Worm (Caenorhabditis elegans) whole organism, young adult: ENCODE data around the gene phb-2.

Source experiments
- B0336.3 ChIP-seq: fragments of 200-800 bp; sonication (Bioruptor generic); IDR thresholded peaks from 2 replicates; pipeline ENCODE4 v1.3.6; 2022; ENCODE audit warnings: missing genetic modification characterization, missing compliant biosample characterization
- D2030.7 ChIP-seq: fragments of 200-800 bp; sonication (Bioruptor generic); IDR thresholded peaks from 2 replicates; pipeline ENCODE4 v1.3.6; 2022; ENCODE audit warnings: missing genetic modification reagents, missing genetic modification characterization, missing compliant biosample characterization
- F22D6.2 ChIP-seq: sonication (generic microtip); optimal IDR thresholded peaks from 2 replicates; lab custom pipeline; 2016; ENCODE audit warnings: mild to moderate bottlenecking, missing genetic modification characterization, missing compliant biosample characterization
- F33H1.4 ChIP-seq: fragments of 200-800 bp; sonication (Bioruptor generic); IDR thresholded peaks from 2 replicates; pipeline ENCODE4 v1.3.6; 2022; ENCODE audit warnings: missing genetic modification reagents, missing genetic modification characterization, missing compliant biosample characterization
- F39B2.1 ChIP-seq: fragments of 200-800 bp; sonication (Bioruptor generic); IDR thresholded peaks from 2 replicates; pipeline ENCODE4 v1.3.6; 2022; ENCODE audit warnings: missing genetic modification reagents, missing genetic modification characterization, missing compliant biosample characterization
- F49E8.2 ChIP-seq: sonication (generic microtip); optimal IDR thresholded peaks from 3 replicates; lab custom pipeline; 2017; ENCODE audit warnings: missing genetic modification characterization, mild to moderate bottlenecking, missing compliant biosample characterization, antibody characterized with exemption, moderate library complexity; ENCODE audit not compliant: insufficient read depth
- F52B5.7 ChIP-seq: sonication (generic microtip); optimal IDR thresholded peaks from 2 replicates; lab custom pipeline; 2016; ENCODE audit warnings: mild to moderate bottlenecking, missing genetic modification characterization, missing compliant biosample characterization
- T07F8.4 ChIP-seq: sonication (generic microtip); optimal IDR thresholded peaks from 2 replicates; lab custom pipeline; 2016; ENCODE audit warnings: mild to moderate bottlenecking, missing genetic modification characterization, moderate library complexity, missing compliant biosample characterization
- Y56A3A.18 ChIP-seq: fragments of 200-800 bp; sonication (Bioruptor generic); IDR thresholded peaks from 2 replicates; pipeline ENCODE4 v1.3.6; 2022; ENCODE audit warnings: missing genetic modification reagents, missing genetic modification characterization, missing compliant biosample characterization
- Y67H2A.10 ChIP-seq: fragments of 200-800 bp; sonication (Bioruptor generic); conservative IDR thresholded peaks from 2 replicates; pipeline ENCODE4 v1.3.6; 2022; ENCODE audit warnings: missing genetic modification reagents, missing genetic modification characterization, missing compliant biosample characterization
- Y79H2A.3 ChIP-seq: fragments of 200-800 bp; sonication (Bioruptor generic); conservative IDR thresholded peaks from 2 replicates; pipeline ENCODE4 v1.3.6; 2022; ENCODE audit warnings: missing genetic modification reagents, missing genetic modification characterization, missing compliant biosample characterization
- ama-1 ChIP-seq, 3 experiments: fragments of 150-350 bp in 1 of 3; sonication (generic microtip) in 2 of 3; optimal IDR thresholded peaks; 2 replicates each; lab custom pipeline; 2014 to 2018; ENCODE audit warnings: missing biosample characterization in 2 of 3, missing genetic modification characterization in 2 of 3, missing genetic modification reagents in 2 of 3
- aptf-2 ChIP-seq: fragments of 200-800 bp; sonication (Bioruptor generic); conservative IDR thresholded peaks from 2 replicates; pipeline ENCODE4 v1.3.6; 2022; ENCODE audit warnings: missing genetic modification reagents, missing genetic modification characterization, missing compliant biosample characterization
- aptf-3 ChIP-seq: fragments of 200-800 bp; sonication (Bioruptor generic); IDR thresholded peaks from 2 replicates; pipeline ENCODE4 v1.3.6; 2022; ENCODE audit warnings: missing genetic modification characterization, missing compliant biosample characterization
- attf-5 ChIP-seq: fragments of 200-800 bp; sonication (Bioruptor generic); optimal IDR thresholded peaks from 2 replicates; lab custom pipeline; 2018; ENCODE audit warnings: mild to moderate bottlenecking, missing genetic modification characterization, missing compliant biosample characterization
- bed-1 ChIP-seq: fragments of 200-800 bp; sonication (Bioruptor generic); IDR thresholded peaks from 2 replicates; pipeline ENCODE4 v1.3.6; 2022; ENCODE audit warnings: missing genetic modification reagents, missing genetic modification characterization, missing compliant biosample characterization
- cebp-2 ChIP-seq: fragments of 200-800 bp; sonication (Bioruptor generic); IDR thresholded peaks from 2 replicates; pipeline ENCODE4 v1.3.6; 2022; ENCODE audit warnings: missing genetic modification characterization, missing compliant biosample characterization
- ceh-40 ChIP-seq: fragments of 200-800 bp; sonication (Bioruptor generic); IDR thresholded peaks from 2 replicates; pipeline ENCODE4 v1.3.6; 2022; ENCODE audit warnings: missing genetic modification characterization, missing compliant biosample characterization
- die-1 ChIP-seq: sonication (generic microtip); optimal IDR thresholded peaks from 2 replicates; lab custom pipeline; 2016; ENCODE audit warnings: missing genotype, mild to moderate bottlenecking, missing genetic modification characterization, missing compliant biosample characterization
- dpl-1 ChIP-seq: fragments of 150-350 bp; optimal IDR thresholded peaks from 2 replicates; lab custom pipeline; 2014; ENCODE audit warnings: missing biosample characterization, missing genetic modification reagents, missing genetic modification characterization
- efl-1 ChIP-seq: fragments of 150-350 bp; optimal IDR thresholded peaks from 2 replicates; lab custom pipeline; 2014; ENCODE audit warnings: missing biosample characterization, missing genetic modification reagents, missing genetic modification characterization
- egrh-3 ChIP-seq: fragments of 200-800 bp; sonication (Bioruptor generic); IDR thresholded peaks from 2 replicates; pipeline ENCODE4 v1.3.6; 2022; ENCODE audit warnings: missing genetic modification reagents, missing genetic modification characterization, missing compliant biosample characterization
- him-1 ChIP-seq: sonication (generic microtip); optimal IDR thresholded peaks from 2 replicates; lab custom pipeline; 2016; ENCODE audit warnings: missing genotype, missing genetic modification reagents, missing genetic modification characterization, missing compliant biosample characterization
- hmg-1.2 ChIP-seq: fragments of 200-800 bp; sonication (Bioruptor generic); IDR thresholded peaks from 2 replicates; pipeline ENCODE4 v1.3.6; 2022; ENCODE audit warnings: missing genetic modification reagents, missing genetic modification characterization, missing compliant biosample characterization
- hmg-20 ChIP-seq: fragments of 200-800 bp; sonication (Bioruptor generic); IDR thresholded peaks from 2 replicates; pipeline ENCODE4 v1.3.6; 2022; ENCODE audit warnings: missing genetic modification reagents, missing genetic modification characterization, missing compliant biosample characterization
- let-526 ChIP-seq: fragments of 200-800 bp; sonication (Bioruptor generic); IDR thresholded peaks from 2 replicates; pipeline ENCODE4 v1.3.6; 2022; ENCODE audit warnings: missing genetic modification reagents, missing genetic modification characterization, missing compliant biosample characterization
- lin-26 ChIP-seq: fragments of 200-800 bp; sonication (Bioruptor generic); IDR thresholded peaks from 2 replicates; pipeline ENCODE4 v1.3.6; 2022; ENCODE audit warnings: missing genetic modification reagents, missing genetic modification characterization, missing compliant biosample characterization
- lin-35 ChIP-seq, 3 experiments: fragments of 150-350 bp in 2 of 3; sonication (generic microtip) in 1 of 3; optimal IDR thresholded peaks; 2 replicates each; lab custom pipeline; 2014 to 2018; ENCODE audit warnings: missing biosample characterization in 3 of 3, missing genetic modification characterization in 3 of 3, missing genetic modification reagents in 3 of 3
- lin-40 ChIP-seq: sonication (generic microtip); optimal IDR thresholded peaks from 2 replicates; lab custom pipeline; 2016; ENCODE audit warnings: missing genetic modification characterization, mild to moderate bottlenecking, missing compliant biosample characterization, missing genotype, missing genetic modification reagents
- lsl-1 ChIP-seq: fragments of 200-800 bp; sonication (Bioruptor generic); optimal IDR thresholded peaks from 2 replicates; lab custom pipeline; 2018; ENCODE audit warnings: mild to moderate bottlenecking, missing genetic modification characterization, moderate library complexity, missing compliant biosample characterization
- lsy-27 ChIP-seq: sonication (generic microtip); optimal IDR thresholded peaks from 2 replicates; lab custom pipeline; 2017; ENCODE audit warnings: missing genetic modification characterization, mild to moderate bottlenecking, missing compliant biosample characterization, antibody characterized with exemption, missing genotype, borderline replicate concordance; ENCODE audit not compliant: insufficient read depth
- madf-8 ChIP-seq: fragments of 200-800 bp; sonication (Bioruptor generic); conservative IDR thresholded peaks from 2 replicates; pipeline ENCODE4 v1.3.6; 2022; ENCODE audit warnings: missing genetic modification reagents, missing genetic modification characterization, missing compliant biosample characterization
- mcd-1 ChIP-seq: fragments of 200-800 bp; sonication (Bioruptor generic); IDR thresholded peaks from 2 replicates; pipeline ENCODE4 v1.3.6; 2022; ENCODE audit warnings: missing genetic modification reagents, missing genetic modification characterization, missing compliant biosample characterization
- mxl-1 ChIP-seq: sonication (generic microtip); optimal IDR thresholded peaks from 2 replicates; lab custom pipeline; 2016; ENCODE audit warnings: missing genetic modification characterization, missing compliant biosample characterization
- nfyb-1 ChIP-seq: fragments of 200-800 bp; sonication (Bioruptor generic); IDR thresholded peaks from 2 replicates; pipeline ENCODE4 v1.3.6; 2022; ENCODE audit warnings: missing genetic modification reagents, missing genetic modification characterization, missing compliant biosample characterization
- rcor-1 ChIP-seq: fragments of 200-800 bp; sonication (Bioruptor generic); IDR thresholded peaks from 2 replicates; pipeline ENCODE4 v1.3.6; 2022; ENCODE audit warnings: missing genetic modification reagents, missing genetic modification characterization, missing compliant biosample characterization
- rec-8 ChIP-seq, 2 experiments: sonication (generic microtip); optimal IDR thresholded peaks; 2 replicates each; lab custom pipeline; 2016; ENCODE audit warnings: mild to moderate bottlenecking in 2 of 2, missing genetic modification characterization in 2 of 2, missing genetic modification reagents in 2 of 2, missing genotype in 2 of 2, missing biosample characterization in 1 of 2, missing compliant biosample characterization in 1 of 2, moderate library complexity in 1 of 2
- rpc-1 ChIP-seq, 2 experiments: fragments of 150-350 bp in 1 of 2; sonication (generic microtip) in 1 of 2; optimal IDR thresholded peaks; 2 replicates each; lab custom pipeline; 2014 to 2018; ENCODE audit warnings: missing biosample characterization in 1 of 2, missing genetic modification characterization in 1 of 2, missing genetic modification reagents in 1 of 2, missing genotype in 1 of 2
- snpc-1.3 ChIP-seq: sonication (generic microtip); optimal IDR thresholded peaks from 2 replicates; lab custom pipeline; 2017; ENCODE audit warnings: missing genetic modification characterization, mild to moderate bottlenecking, missing compliant biosample characterization, antibody characterized with exemption, moderate library complexity, missing genotype, missing genetic modification reagents; ENCODE audit not compliant: insufficient read depth
- snpc-4 ChIP-seq, 5 experiments: fragments of 150-350 bp in 1 of 5; sonication (generic microtip) in 4 of 5; optimal IDR thresholded peaks; 2 replicates each; lab custom pipeline; 2014 to 2018; ENCODE audit warnings: missing genetic modification characterization in 5 of 5, missing biosample characterization in 3 of 5, antibody characterized with exemption in 2 of 5, mild to moderate bottlenecking in 2 of 5, missing compliant biosample characterization in 2 of 5, missing genotype in 2 of 5, moderate library complexity in 2 of 5, missing genetic modification reagents in 1 of 5
- somi-1 ChIP-seq: fragments of 200-800 bp; sonication (Bioruptor generic); optimal IDR thresholded peaks from 2 replicates; lab custom pipeline; 2018; ENCODE audit warnings: mild to moderate bottlenecking, missing genetic modification characterization, missing compliant biosample characterization
- xnd-1 ChIP-seq: sonication (generic microtip); optimal IDR thresholded peaks from 2 replicates; lab custom pipeline; 2016; ENCODE audit warnings: missing genotype, missing genetic modification reagents, missing genetic modification characterization, missing compliant biosample characterization
- zim-3 ChIP-seq: sonication (generic microtip); optimal IDR thresholded peaks from 2 replicates; lab custom pipeline; 2017; ENCODE audit warnings: mild to moderate bottlenecking, missing genetic modification characterization, moderate library complexity, missing compliant biosample characterization
- ztf-25 ChIP-seq: fragments of 200-800 bp; sonication (Bioruptor generic); IDR thresholded peaks from 2 replicates; pipeline ENCODE4 v1.3.6; 2022; ENCODE audit warnings: missing genetic modification reagents, missing genetic modification characterization, missing compliant biosample characterization
- ztf-26 ChIP-seq: sonication (generic microtip); optimal IDR thresholded peaks from 2 replicates; lab custom pipeline; 2017; ENCODE audit warnings: missing genetic modification characterization, missing compliant biosample characterization

The phb-2 gene

ce11 chrII:6250782-6251461 lies at the start of gene phb-2 (continued):
- TF ChIP-seq B0336.3 (GFP tag; lab: Robert Waterston, UW) (no peak), mxl-1 (no peak), him-1 (tag; lab: Kevin White, UChicago) (no peak), F52B5.7 (no peak), let-526 (0 out of 2 replicates have a peak, but pooled peaks have one; percentile 7), hmg-20 (no peak), Y67H2A.10 (GFP tag; lab: Robert Waterston, UW) (no peak), snpc-4 (GFP tag; optimal IDR thresholded peaks at IDR 0.05; lab: Kevin White, UChicago) (no peak), snpc-4 (tag; optimal IDR thresholded peaks at IDR 0.05; lab: Kevin White, UChicago) (peak; percentile 5 to 51 (median 15)), ama-1 (optimal IDR thresholded peaks at IDR 0.05; lab: Kevin White, UChicago) (no peak), ama-1 (GFP tag; optimal IDR thresholded peaks at IDR 0.05; lab: Kevin White, UChicago) (peak in 1 of 2 experiments; percentile 32), lin-26 (GFP tag; lab: Robert Waterston, UW) (peak; percentile 26; the same call in 1 of the 2 replicates), efl-1 (GFP tag; lab: Kevin White, UChicago) (peak; percentile 83), die-1 (tag; lab: Kevin White, UChicago) (peak; percentile 0), lin-35 (GFP tag; optimal IDR thresholded peaks at IDR 0.05; lab: Kevin White, UChicago) (peak in 2 of 3 experiments; percentile 2 to 90), mcd-1 (GFP tag; lab: Robert Waterston, UW) (peak; percentile 75), D2030.7 (GFP tag; lab: Robert Waterston, UW) (peak; percentile 37), ztf-26 (tag; lab: Kevin White, UChicago) (no peak), nfyb-1 (GFP tag; lab: Robert Waterston, UW) (peak; percentile 58; the same call in 1 of the 2 replicates), rec-8 (tag; optimal IDR thresholded peaks at IDR 0.05; lab: Kevin White, UChicago) (no peak), hmg-1.2 (GFP tag; lab: Robert Waterston, UW) (peak; percentile 92), zim-3 (tag; lab: Kevin White, UChicago) (no peak), rpc-1 (optimal IDR thresholded peaks at IDR 0.05; lab: Kevin White, UChicago) (no peak), rpc-1 (tag; optimal IDR thresholded peaks at IDR 0.05; lab: Kevin White, UChicago) (no peak), lsl-1 (GFP tag; lab: Kevin White, UChicago) (peak; percentile 50), lin-40 (tag; lab: Kevin White, UChicago) (peak; percentile 38), madf-8 (0 out of 2 replicates have a peak, but pooled peaks have one; percentile 25), F39B2.1 (GFP tag; lab: Robert Waterston, UW) (no peak), xnd-1 (tag; lab: Kevin White, UChicago) (no peak), ceh-40 (no peak), egrh-3 (no peak), rcor-1 (GFP tag; lab: Robert Waterston, UW) (peak; percentile 31; the same call in 1 of the 2 replicates), bed-1 (GFP tag; lab: Robert Waterston, UW) (no peak), F49E8.2 (tag; lab: Kevin White, UChicago) (peak; percentile 17), T07F8.4 (no peak), aptf-2 (GFP tag; lab: Robert Waterston, UW) (no peak), Y56A3A.18 (GFP tag; lab: Robert Waterston, UW) (no peak), attf-5 (peak; percentile 77), F33H1.4 (peak; percentile 84), cebp-2 (GFP tag; lab: Robert Waterston, UW) (no peak), Y79H2A.3 (GFP tag; lab: Robert Waterston, UW) (no peak), aptf-3 (GFP tag; lab: Robert Waterston, UW) (no peak), dpl-1 (GFP tag; lab: Kevin White, UChicago) (peak; percentile 75), F22D6.2 (tag; lab: Kevin White, UChicago) (no peak), ztf-25 (no peak), somi-1 (GFP tag; lab: Kevin White, UChicago) (no peak), snpc-1.3 (tag; lab: Kevin White, UChicago) (peak; percentile 64), lsy-27 (tag; lab: Kevin White, UChicago) (no peak)
